Fruit fly (Drosophila melanogaster) whole organism, wandering third instar larva: ENCODE results near the gene Zip89B.

Experiments used
- Abd-B ChIP-seq: fragments of >200 bp; optimal IDR thresholded peaks from 2 replicates; lab custom pipeline; 2017; ENCODE audit warnings: missing biosample characterization, missing genetic modification characterization
- CG32264 ChIP-seq: fragments of 200-800 bp; sonication (Bioruptor generic); optimal IDR thresholded peaks from 2 replicates; lab custom pipeline; 2016; ENCODE audit warnings: missing biosample characterization, missing genetic modification characterization
- CG9705 ChIP-seq: fragments of 200-800 bp; sonication (Bioruptor generic); optimal IDR thresholded peaks from 2 replicates; lab custom pipeline; 2018; ENCODE audit warnings: missing biosample characterization, mild to moderate bottlenecking, missing genetic modification characterization
- Dfd ChIP-seq: fragments of >200 bp; optimal IDR thresholded peaks from 2 replicates; lab custom pipeline; 2017; ENCODE audit warnings: missing biosample characterization, missing genetic modification characterization
- Dif ChIP-seq: fragments of 200-275, 200-300 bp; sonication (Bioruptor generic); optimal IDR thresholded peaks from 2 replicates; lab custom pipeline; 2018; ENCODE audit warnings: missing biosample characterization, missing genetic modification characterization; ENCODE audit not compliant: partially characterized antibody
- GATAd ChIP-seq: sonication (Bioruptor generic); optimal IDR thresholded peaks from 2 replicates; lab custom pipeline; 2016; ENCODE audit warnings: missing biosample characterization, missing genetic modification characterization
- HLH106 ChIP-seq: fragments of 200-800 bp; optimal IDR thresholded peaks from 3 replicates; lab custom pipeline; 2019; ENCODE audit warnings: missing biosample characterization, mild to moderate bottlenecking, missing genetic modification characterization, moderate library complexity
- Hnf4 ChIP-seq: fragments of 200-800 bp; sonication (Bioruptor generic); optimal IDR thresholded peaks from 2 replicates; lab custom pipeline; 2016; ENCODE audit warnings: missing biosample characterization, mild to moderate bottlenecking, missing genetic modification characterization
- Hr78 ChIP-seq: fragments of >200 bp; optimal IDR thresholded peaks from 2 replicates; lab custom pipeline; 2017; ENCODE audit warnings: missing biosample characterization, missing genetic modification characterization
- Hr83 ChIP-seq: fragments of 200-300 bp; sonication (Bioruptor generic); optimal IDR thresholded peaks from 2 replicates; lab custom pipeline; 2016; ENCODE audit warnings: missing biosample characterization, mild to moderate bottlenecking, missing genetic modification characterization, moderate library complexity; ENCODE audit not compliant: poor library complexity, severe bottlenecking
- Jra ChIP-seq: sonication (Bioruptor generic); optimal IDR thresholded peaks from 2 replicates; lab custom pipeline; 2016; ENCODE audit warnings: missing biosample characterization, missing genetic modification characterization
- Mio ChIP-seq: sonication (Bioruptor generic); optimal IDR thresholded peaks from 2 replicates; lab custom pipeline; 2016; ENCODE audit warnings: missing biosample characterization, missing genetic modification characterization
- Myc ChIP-seq: fragments of >200 bp; optimal IDR thresholded peaks from 2 replicates; lab custom pipeline; 2017
- N ChIP-seq: fragments of >200 bp; optimal IDR thresholded peaks from 2 replicates; lab custom pipeline; 2018; ENCODE audit warnings: missing biosample characterization, missing external identifiers, missing genetic modification characterization
- OdsH ChIP-seq: fragments of 200-800 bp; sonication (Bioruptor generic); optimal IDR thresholded peaks from 2 replicates; lab custom pipeline; 2016; ENCODE audit warnings: missing biosample characterization, mild to moderate bottlenecking, missing genetic modification characterization
- Rel ChIP-seq, 2 experiments: fragments of 200-800 bp; sonication (Bioruptor generic) in 1 of 2; optimal IDR thresholded peaks; 2 replicates in 1 of 2; 3 replicates in 1 of 2; lab custom pipeline; 2016 to 2019; ENCODE audit warnings: mild to moderate bottlenecking in 2 of 2, missing biosample characterization in 2 of 2, missing genetic modification characterization in 2 of 2, moderate library complexity in 1 of 2
- Sp1 ChIP-seq: fragments of 200-800 bp; sonication (Bioruptor generic); optimal IDR thresholded peaks from 3 replicates; lab custom pipeline; 2019; ENCODE audit warnings: missing biosample characterization, mild to moderate bottlenecking, missing genetic modification characterization, moderate library complexity
- Vsx2 ChIP-seq: fragments of 200-300, 225-300 bp; sonication (Bioruptor generic); optimal IDR thresholded peaks from 2 replicates; lab custom pipeline; 2018; ENCODE audit warnings: missing biosample characterization, missing genetic modification characterization; ENCODE audit not compliant: partially characterized antibody
- br ChIP-seq: fragments of 200-800 bp; sonication (Bioruptor generic); optimal IDR thresholded peaks from 2 replicates; lab custom pipeline; 2016; ENCODE audit warnings: missing biosample characterization, missing genetic modification characterization
- brk ChIP-seq: fragments of 200-800 bp; sonication (Bioruptor generic); optimal IDR thresholded peaks from 2 replicates; lab custom pipeline; 2016; ENCODE audit warnings: missing biosample characterization, mild to moderate bottlenecking, missing genetic modification characterization
- dl ChIP-seq, 2 experiments: fragments of 175-275, 200-275 bp in 1 of 2; fragments of 200-275 bp in 1 of 2; sonication (Bioruptor generic); optimal IDR thresholded peaks; lab custom pipeline; 2018; ENCODE audit warnings: mild to moderate bottlenecking in 2 of 2, missing biosample characterization in 2 of 2, missing genetic modification characterization in 2 of 2, moderate library complexity in 2 of 2; ENCODE audit not compliant: partially characterized antibody in 2 of 2, insufficient read depth in 1 of 2
- dmrt93B ChIP-seq: fragments of 200-800 bp; sonication (Bioruptor generic); optimal IDR thresholded peaks from 2 replicates; lab custom pipeline; 2018; ENCODE audit warnings: missing biosample characterization, mild to moderate bottlenecking, missing genetic modification characterization
- dsf ChIP-seq: sonication (Bioruptor generic); optimal IDR thresholded peaks from 2 replicates; lab custom pipeline; 2016; ENCODE audit warnings: missing biosample characterization, missing genetic modification characterization, borderline replicate concordance
- foxo ChIP-seq, 2 experiments: fragments of 200-800 bp; sonication (Bioruptor generic); optimal IDR thresholded peaks; 2 replicates in 1 of 2; 3 replicates in 1 of 2; lab custom pipeline; 2016 to 2017; ENCODE audit warnings: missing biosample characterization in 2 of 2, missing genetic modification characterization in 2 of 2
- fru ChIP-seq: fragments of 200-800 bp; sonication (Bioruptor generic); optimal IDR thresholded peaks from 3 replicates; lab custom pipeline; 2016; ENCODE audit warnings: missing biosample characterization, mild to moderate bottlenecking, missing genetic modification characterization
- h ChIP-seq: fragments of 200-800 bp; sonication (Bioruptor generic); optimal IDR thresholded peaks from 3 replicates; lab custom pipeline; 2016; ENCODE audit warnings: missing biosample characterization, mild to moderate bottlenecking, missing genetic modification characterization
- jim ChIP-seq: fragments of 175-275, 200-325 bp; sonication (Bioruptor generic); optimal IDR thresholded peaks from 2 replicates; lab custom pipeline; 2016; ENCODE audit warnings: missing biosample characterization, mild to moderate bottlenecking, missing genetic modification characterization
- lola ChIP-seq: fragments of >200 bp; optimal IDR thresholded peaks from 2 replicates; lab custom pipeline; 2017; ENCODE audit warnings: missing biosample characterization, missing genetic modification characterization
- pan ChIP-seq: fragments of >200 bp; optimal IDR thresholded peaks from 2 replicates; lab custom pipeline; 2017
- psq ChIP-seq: fragments of 200-800 bp; sonication (Bioruptor generic); optimal IDR thresholded peaks from 3 replicates; lab custom pipeline; 2017; ENCODE audit warnings: missing biosample characterization, mild to moderate bottlenecking, missing genetic modification characterization, moderate library complexity
- rgr ChIP-seq: fragments of 200-800 bp; sonication (Bioruptor generic); optimal IDR thresholded peaks from 3 replicates; lab custom pipeline; 2016; ENCODE audit warnings: missing biosample characterization, mild to moderate bottlenecking, missing genetic modification characterization
- sage ChIP-seq: fragments of 200-800 bp; sonication (Bioruptor generic); optimal IDR thresholded peaks from 2 replicates; lab custom pipeline; 2016; ENCODE audit warnings: missing biosample characterization, mild to moderate bottlenecking, missing genetic modification characterization
- sv ChIP-seq: fragments of 200-800 bp; sonication (Bioruptor generic); optimal IDR thresholded peaks from 3 replicates; lab custom pipeline; 2016; ENCODE audit warnings: missing biosample characterization, missing genetic modification characterization
- tai ChIP-seq: sonication (Bioruptor generic); optimal IDR thresholded peaks from 2 replicates; lab custom pipeline; 2016; ENCODE audit warnings: missing biosample characterization, missing genetic modification characterization
- usp ChIP-seq: fragments of >200 bp; optimal IDR thresholded peaks from 2 replicates; lab custom pipeline; 2017; ENCODE audit warnings: missing biosample characterization, missing genetic modification characterization
- woc ChIP-seq: sonication (Bioruptor generic); optimal IDR thresholded peaks from 2 replicates; lab custom pipeline; 2016; ENCODE audit warnings: missing biosample characterization, mild to moderate bottlenecking, missing genetic modification characterization

Zip89B gene

DNA sequence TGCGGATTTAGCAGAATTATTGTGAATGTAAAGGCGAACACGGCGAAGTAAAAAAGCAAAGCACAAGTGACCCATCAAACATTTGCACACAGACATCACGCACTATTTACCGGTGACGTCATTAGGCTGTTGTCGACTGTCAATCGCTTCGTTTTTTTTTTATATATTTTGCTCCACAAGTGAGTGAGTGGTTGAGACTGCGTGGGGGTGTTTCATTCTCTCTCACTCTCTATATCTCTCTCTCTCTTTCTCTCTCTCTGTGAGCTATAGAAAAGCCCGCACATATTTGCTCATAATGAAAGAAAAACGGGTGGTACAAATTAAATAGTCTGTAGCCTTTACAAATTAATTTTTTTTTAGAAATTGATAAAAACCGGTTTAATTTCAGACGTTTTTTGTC lies 28.0 kb upstream of the Zip89B start:
- TF ChIP-seq Dfd (GFP tag; lab: Kevin White, UChicago) (no peak), pan (no peak), Hr78 (GFP tag; lab: Kevin White, UChicago) (no peak), h (GFP tag; lab: Kevin White, UChicago) (no peak), Vsx2 (GFP tag; lab: Kevin White, UChicago) (no peak), dmrt93B (no peak), OdsH (GFP tag; lab: Kevin White, UChicago) (no peak), Dif (no peak), tai (GFP tag; lab: Kevin White, UChicago) (no peak), sv (GFP tag; lab: Kevin White, UChicago) (no peak), sage (GFP tag; lab: Kevin White, UChicago) (no peak), fru (GFP tag; lab: Kevin White, UChicago) (no peak), brk (GFP tag; lab: Kevin White, UChicago) (no peak)

DNA sequence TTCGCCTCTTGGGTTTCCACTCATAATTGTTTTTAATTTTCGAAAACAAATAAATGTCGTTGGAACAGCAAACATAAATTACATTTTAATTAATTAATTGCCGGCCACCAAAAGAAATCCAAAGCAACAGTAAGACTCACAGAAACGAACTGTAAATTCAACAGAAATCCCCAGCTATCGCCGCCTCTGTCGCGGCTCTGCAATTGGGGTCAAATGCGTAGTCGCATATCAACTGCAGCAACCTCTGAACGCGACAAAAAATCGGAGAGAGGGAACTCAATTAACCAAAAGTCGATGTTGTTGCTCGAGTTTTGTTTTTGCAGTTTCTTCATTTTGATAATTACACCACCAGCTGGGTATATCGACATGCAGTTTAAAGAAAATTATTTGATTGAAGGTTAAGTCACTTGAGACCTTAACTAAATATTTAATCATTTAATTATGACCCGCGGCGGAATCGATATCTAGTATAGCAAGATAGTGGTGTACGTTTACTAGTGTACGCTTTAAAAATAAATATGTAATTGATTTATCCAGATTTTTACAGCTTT lies 26.1 kb upstream of the Zip89B start:
- TF ChIP-seq Rel (GFP tag; optimal IDR thresholded peaks at IDR 0.05; lab: Kevin White, UChicago) (no peak), Rel (tag; optimal IDR thresholded peaks at IDR 0.05; lab: Kevin White, UChicago) (no peak), sv (GFP tag; lab: Kevin White, UChicago) (no peak), h (GFP tag; lab: Kevin White, UChicago) (no peak), dsf (GFP tag; lab: Kevin White, UChicago) (no peak), br (GFP tag; lab: Kevin White, UChicago) (no peak), Abd-B (GFP tag; lab: Kevin White, UChicago) (no peak), N (GFP tag; lab: Kevin White, UChicago) (no peak), psq (GFP tag; lab: Kevin White, UChicago) (no peak), usp (GFP tag; lab: Kevin White, UChicago) (no peak), HLH106 (tag; lab: Kevin White, UChicago) (no peak), jim (GFP tag; lab: Kevin White, UChicago) (no peak), GATAd (GFP tag; lab: Kevin White, UChicago) (no peak), Mio (GFP tag; lab: Kevin White, UChicago) (no peak), dl (GFP tag; optimal IDR thresholded peaks at IDR 0.05; lab: Kevin White, UChicago; ENCODE audit: insufficient read depth in 1 of 2, partially characterized antibody in 2 of 2) (no peak), fru (GFP tag; lab: Kevin White, UChicago) (no peak), Sp1 (GFP tag; lab: Kevin White, UChicago) (no peak), Dfd (GFP tag; lab: Kevin White, UChicago) (no peak)

DNA sequence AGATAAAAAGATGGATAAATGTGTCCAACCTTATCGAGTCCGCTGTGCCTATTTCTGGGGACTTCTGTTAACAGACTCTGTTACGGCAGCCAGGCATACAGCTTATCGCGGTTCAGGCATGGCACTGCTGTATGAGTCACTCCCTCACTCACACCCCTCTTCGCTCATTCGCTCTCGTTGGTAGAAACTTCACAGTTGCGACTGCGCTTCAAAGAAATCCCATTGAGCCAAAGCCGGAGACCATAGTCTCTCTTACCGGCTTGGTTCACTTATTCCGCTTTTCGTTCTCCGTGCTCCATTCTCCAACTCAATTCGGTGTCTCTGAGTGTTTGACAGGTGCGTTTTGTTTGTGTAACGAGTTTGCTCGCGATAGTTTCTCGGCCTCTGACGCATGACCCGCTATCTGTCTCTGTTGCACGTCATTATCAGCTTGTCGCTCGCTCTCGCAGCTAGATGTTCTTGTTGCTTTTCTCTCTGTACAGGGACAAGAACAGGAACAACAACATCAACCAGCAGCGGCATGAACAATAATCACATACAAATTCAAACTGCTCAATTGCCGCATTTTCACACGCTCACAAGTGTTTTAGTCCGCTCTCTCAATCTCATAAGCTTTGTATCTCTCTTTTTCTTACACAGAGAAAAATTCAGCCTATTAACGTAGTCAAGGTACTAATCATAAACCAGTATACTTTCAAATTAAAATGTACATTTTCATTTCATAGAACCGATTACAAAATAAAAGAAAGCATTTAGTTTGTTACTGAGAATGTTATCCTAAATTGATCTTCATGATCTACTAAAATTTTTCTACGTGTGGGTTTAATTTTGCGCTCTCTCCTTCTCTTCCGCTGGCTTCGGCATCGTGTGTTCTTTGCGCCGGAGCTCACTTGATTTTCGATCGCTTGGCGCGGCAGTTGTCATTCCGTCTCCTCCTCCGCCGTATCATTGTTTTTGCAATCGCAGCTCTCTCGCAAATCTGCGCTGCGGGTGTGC lies 25.3 kb upstream of the Zip89B start:
- no peak for TF ChIP-seq lola (GFP tag; lab: Kevin White, UChicago)
- peak; percentile 98 for TF ChIP-seq CG9705 (GFP tag; lab: Kevin White, UChicago)
- TF ChIP-seq brk (GFP tag; lab: Kevin White, UChicago), result peak; percentile 99
- peak; percentile 100 for TF ChIP-seq Sp1 (GFP tag; lab: Kevin White, UChicago)
- peak; percentile 84 for TF ChIP-seq Dif
- TF ChIP-seq Hr78 (GFP tag; lab: Kevin White, UChicago), result no peak
- peak; percentile 99 for TF ChIP-seq Jra (GFP tag; lab: Kevin White, UChicago)
- TF ChIP-seq Mio (GFP tag; lab: Kevin White, UChicago), result peak; percentile 94
- peak; percentile 100 for TF ChIP-seq psq (GFP tag; lab: Kevin White, UChicago)
- TF ChIP-seq sage (GFP tag; lab: Kevin White, UChicago), result peak; percentile 98
- TF ChIP-seq tai (GFP tag; lab: Kevin White, UChicago), result peak; percentile 99
- TF ChIP-seq Myc (lab: Kevin White, UChicago), result no peak
- no peak for TF ChIP-seq N (GFP tag; lab: Kevin White, UChicago)
- peak; percentile 99 for TF ChIP-seq fru (GFP tag; lab: Kevin White, UChicago)
- TF ChIP-seq Vsx2 (GFP tag; lab: Kevin White, UChicago), result peak; percentile 58
- TF ChIP-seq foxo (GFP tag; optimal IDR thresholded peaks at IDR 0.05; lab: Kevin White, UChicago), result peak; percentile 98 to 99
- TF ChIP-seq br (GFP tag; lab: Kevin White, UChicago), result peak; percentile 100
- peak; percentile 20 for TF ChIP-seq jim (GFP tag; lab: Kevin White, UChicago)
- TF ChIP-seq HLH106 (tag; lab: Kevin White, UChicago), result peak; percentile 99
- peak; percentile 99 for TF ChIP-seq CG32264 (GFP tag; lab: Kevin White, UChicago)
- TF ChIP-seq rgr (GFP tag; lab: Kevin White, UChicago), result peak; percentile 100
- TF ChIP-seq Hnf4 (GFP tag; lab: Kevin White, UChicago), result peak; percentile 99
- TF ChIP-seq GATAd (GFP tag; lab: Kevin White, UChicago), result peak; percentile 97
- TF ChIP-seq dl (GFP tag; optimal IDR thresholded peaks at IDR 0.05; lab: Kevin White, UChicago; ENCODE audit: insufficient read depth in 1 of 2, partially characterized antibody in 2 of 2), result peak; percentile 48 to 68
- TF ChIP-seq dsf (GFP tag; lab: Kevin White, UChicago), result peak; percentile 98
- TF ChIP-seq dmrt93B, result peak; percentile 99
- TF ChIP-seq woc (GFP tag; lab: Kevin White, UChicago), result peak; percentile 99
- TF ChIP-seq Abd-B (GFP tag; lab: Kevin White, UChicago), result no peak
- peak; percentile 96 for TF ChIP-seq Rel (GFP tag; optimal IDR thresholded peaks at IDR 0.05; lab: Kevin White, UChicago)
- TF ChIP-seq Rel (tag; optimal IDR thresholded peaks at IDR 0.05; lab: Kevin White, UChicago), result peak; percentile 93
- no peak for TF ChIP-seq pan
- TF ChIP-seq usp (GFP tag; lab: Kevin White, UChicago), result no peak
- TF ChIP-seq Hr83, result peak; percentile 61
- TF ChIP-seq sv (GFP tag; lab: Kevin White, UChicago), result peak; percentile 99
- TF ChIP-seq OdsH (GFP tag; lab: Kevin White, UChicago), result peak; percentile 100
- peak; percentile 98 for TF ChIP-seq Dfd (GFP tag; lab: Kevin White, UChicago)
- TF ChIP-seq h (GFP tag; lab: Kevin White, UChicago), result peak; percentile 100
